Fruit fly (Drosophila melanogaster): Measurements from ENCODE around the gene I-t.

I-t gene

dm6 chr3R:11684316-11684715 is 19.5 kb upstream of the I-t start, which contains the start of gene CG6830:
CG6830 (minus strand) TSS chr3R:11684342.
- TF ChIP-seq CG14711 (tag; optimal IDR thresholded peaks at IDR 0.05): no peak
- TF ChIP-seq kay (GFP tag; ENCODE audit: borderline replicate concordance): peak; percentile 29
- no peak for TF ChIP-seq CG33017 (tag; optimal IDR thresholded peaks at IDR 0.05)
- no peak for TF ChIP-seq toe (GFP tag; optimal IDR thresholded peaks at IDR 0.05)

- TF ChIP-seq CG33017 (tag; optimal IDR thresholded peaks at IDR 0.05) (peak; percentile 24), Hr96 (GFP tag; optimal IDR thresholded peaks at IDR 0.05) (no peak), kay (GFP tag; ENCODE audit: borderline replicate concordance) (peak; percentile 64), CG12768 (GFP tag; optimal IDR thresholded peaks at IDR 0.05) (no peak), CG7101 (tag; optimal IDR thresholded peaks at IDR 0.05) (peak; percentile 20), cic (GFP tag; optimal IDR thresholded peaks at IDR 0.05) (peak; percentile 1), Mnt (GFP tag; optimal IDR thresholded peaks at IDR 0.05) (no peak)
Observed at dm6 chr3R:11688055-11688454, 15.8 kb upstream of the I-t start, which contains the start of gene CG6834. CG6834 (minus strand) TSS chr3R:11688133.

dm6 chr3R:11689900-11690299 is 13.9 kb upstream of the I-t start, which contains the start of gene CG6908:
CG6908 (minus strand) TSS chr3R:11690051.
- TF ChIP-seq CG14711 (tag; optimal IDR thresholded peaks at IDR 0.05) (no peak), cic (GFP tag; optimal IDR thresholded peaks at IDR 0.05) (peak; percentile 86), CG11617 (GFP tag; optimal IDR thresholded peaks at IDR 0.05) (no peak), pad (GFP tag; optimal IDR thresholded peaks at IDR 0.05) (peak; percentile 96), CG12768 (GFP tag; optimal IDR thresholded peaks at IDR 0.05) (peak; percentile 52), CG1620 (GFP tag; optimal IDR thresholded peaks at IDR 0.05) (no peak), CG7101 (tag; optimal IDR thresholded peaks at IDR 0.05) (no peak), CG33017 (tag; optimal IDR thresholded peaks at IDR 0.05) (peak; percentile 42), CG5204 (GFP tag; optimal IDR thresholded peaks at IDR 0.05) (no peak), Hr96 (GFP tag; optimal IDR thresholded peaks at IDR 0.05) (no peak), Mnt (GFP tag; optimal IDR thresholded peaks at IDR 0.05) (peak; percentile 65), Crg-1 (GFP tag; optimal IDR thresholded peaks at IDR 0.05) (no peak), cnc (optimal IDR thresholded peaks at IDR 0.05) (peak; percentile 88 to 99), tj (GFP tag; optimal IDR thresholded peaks at IDR 0.05) (no peak), kay (GFP tag; ENCODE audit: borderline replicate concordance) (peak; percentile 33), Clk (GFP tag; optimal IDR thresholded peaks at IDR 0.05) (no peak), toe (GFP tag; optimal IDR thresholded peaks at IDR 0.05) (no peak), ovo (GFP tag; optimal IDR thresholded peaks at IDR 0.05) (no peak), bab1 (GFP tag; optimal IDR thresholded peaks at IDR 0.05) (no peak), CG7045 (GFP tag; optimal IDR thresholded peaks at IDR 0.05) (no peak)

dm6 chr3R:11690857-11691471 is 12.9 kb upstream of the I-t start:
- TF ChIP-seq Crg-1 (GFP tag; optimal IDR thresholded peaks at IDR 0.05) (no peak), Hr96 (GFP tag; optimal IDR thresholded peaks at IDR 0.05) (no peak), toe (GFP tag; optimal IDR thresholded peaks at IDR 0.05) (no peak), CG11617 (GFP tag; optimal IDR thresholded peaks at IDR 0.05) (no peak), ovo (GFP tag; optimal IDR thresholded peaks at IDR 0.05) (no peak), CG14711 (tag; optimal IDR thresholded peaks at IDR 0.05) (no peak), CG33017 (tag; optimal IDR thresholded peaks at IDR 0.05) (no peak)

- TF ChIP-seq CG33017 (tag; optimal IDR thresholded peaks at IDR 0.05) (no peak), ovo (GFP tag; optimal IDR thresholded peaks at IDR 0.05) (no peak), cic (GFP tag; optimal IDR thresholded peaks at IDR 0.05) (no peak)
Observed at dm6 chr3R:11691747-11692146, 12.1 kb upstream of the I-t start, which contains the start of gene CG18765. CG18765 (minus strand) TSS chr3R:11691799.

- TF ChIP-seq CG12768 (GFP tag; optimal IDR thresholded peaks at IDR 0.05): no peak
Observed at dm6 chr3R:11692504-11692903, 11.3 kb upstream of the I-t start.

- no peak for TF ChIP-seq tj (GFP tag; optimal IDR thresholded peaks at IDR 0.05)
Observed at dm6 chr3R:11694311-11695305, 9.2 kb upstream of the I-t start, which contains the start of gene Fer3. Fer3 (minus strand) TSS chr3R:11694311.
